Worm (Caenorhabditis elegans): ENCODE results near the gene scl-13.

DNA sequence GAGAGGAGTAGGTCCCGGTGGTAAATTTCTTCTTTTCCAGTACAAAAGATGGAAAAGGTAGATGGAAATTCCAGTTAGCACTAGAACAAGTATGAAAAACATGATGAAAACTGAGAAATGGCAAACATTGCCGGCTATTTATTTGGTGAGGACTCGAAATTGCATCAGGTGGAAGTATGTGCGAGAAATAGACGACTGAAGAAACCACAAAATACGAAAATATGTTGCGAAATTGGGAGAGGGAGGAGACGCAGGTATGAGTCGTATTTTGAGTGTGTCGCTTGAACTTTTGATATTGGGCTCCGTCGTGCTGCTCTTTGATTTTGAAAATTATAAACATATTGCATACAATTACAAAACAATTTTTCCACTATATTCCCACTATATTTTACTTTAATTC lies 8.1 kb downstream of the scl-13 start, which contains the start of gene cyp-33C8:
- no peak for TF ChIP-seq ztf-29 (GFP tag; IDR thresholded peaks at IDR 0.05)
- no peak for TF ChIP-seq flt-1 (GFP tag; IDR thresholded peaks at IDR 0.05)
- no peak for TF ChIP-seq ref-1 (GFP tag; conservative IDR thresholded peaks at IDR 0.05)
- TF ChIP-seq ztf-23 (GFP tag; IDR thresholded peaks at IDR 0.05), result no peak
- TF ChIP-seq cog-1 (tag; optimal IDR thresholded peaks at IDR 0.05), result no peak
- no peak for TF ChIP-seq tab-1 (GFP tag; IDR thresholded peaks at IDR 0.05)
- no peak for TF ChIP-seq med-1 (GFP tag; optimal IDR thresholded peaks at IDR 0.05; ENCODE audit: insufficient read depth)
